Fruit fly (Drosophila melanogaster) whole organism: ENCODE measurements around the gene CG4653.

Source experiments
- CG8478 ChIP-seq: fragments of >200 bp; optimal IDR thresholded peaks from 2 replicates; lab custom pipeline; 2018; ENCODE audit warnings: inconsistent platforms
- EcR ChIP-seq, 2 experiments: fragments of >200 bp; optimal IDR thresholded peaks; 2 replicates each; lab custom pipeline; 2017; ENCODE audit warnings: missing biosample characterization in 2 of 2, missing genetic modification characterization in 2 of 2, missing genetic modification reagents in 2 of 2
- psq ChIP-seq: fragments of >200 bp; optimal IDR thresholded peaks from 2 replicates; lab custom pipeline; 2017

- TF ChIP-seq psq (lab: Kevin White, UChicago) = no peak
- TF ChIP-seq EcR (GFP tag; optimal IDR thresholded peaks at IDR 0.05; lab: Kevin White, UChicago) = no peak
- TF ChIP-seq CG8478 = no peak
Measured at dm6 chrX:16747467-16747866, 43.6 kb downstream of the CG4653 start.
